Fruit fly (Drosophila melanogaster) whole organism, embryonic: ENCODE data around the gene CG33669.

ENCODE experiments used
- ATbp ChIP-seq: fragments of 200-800 bp; sonication (Bioruptor generic); optimal IDR thresholded peaks from 2 replicates; lab custom pipeline; 2017; ENCODE audit warnings: missing biosample characterization, mild to moderate bottlenecking, missing genetic modification characterization, missing genetic modification reagents
- Adf1 ChIP-seq: fragments of 200-800 bp; sonication (Bioruptor generic); IDR thresholded peaks from 2 replicates; pipeline ENCODE4 v1.3.6; 2022; ENCODE audit warnings: missing biosample characterization, missing genetic modification characterization
- BtbVII ChIP-seq: fragments of 200-800 bp; sonication (Bioruptor generic); optimal IDR thresholded peaks from 3 replicates; lab custom pipeline; 2017; ENCODE audit warnings: missing biosample characterization, mild to moderate bottlenecking, missing genetic modification characterization
- CG11504 ChIP-seq: fragments of 200-800 bp; sonication (Bioruptor generic); optimal IDR thresholded peaks from 3 replicates; lab custom pipeline; 2019; ENCODE audit warnings: missing biosample characterization, mild to moderate bottlenecking, missing genetic modification characterization, moderate library complexity
- CG11560 ChIP-seq: fragments of 200-800 bp; sonication (Bioruptor generic); IDR thresholded peaks from 3 replicates; pipeline ENCODE4 v1.3.6; 2022; ENCODE audit warnings: missing biosample characterization, missing genetic modification characterization
- CG13424 ChIP-seq: fragments of 200-800 bp; sonication (Bioruptor generic); optimal IDR thresholded peaks from 2 replicates; lab custom pipeline; 2019; ENCODE audit warnings: missing biosample characterization, mild to moderate bottlenecking, missing genetic modification characterization, moderate library complexity
- CG14710 ChIP-seq: fragments of 200-800 bp; sonication (Bioruptor generic); optimal IDR thresholded peaks from 3 replicates; lab custom pipeline; 2019; ENCODE audit warnings: missing biosample characterization, mild to moderate bottlenecking, missing genetic modification characterization, moderate library complexity
- CG15073 ChIP-seq: fragments of 200-800 bp; sonication (Bioruptor generic); optimal IDR thresholded peaks from 2 replicates; lab custom pipeline; 2016; ENCODE audit warnings: missing biosample characterization, missing genetic modification characterization
- CG17328 ChIP-seq: fragments of 200-800 bp; sonication (Bioruptor generic); IDR thresholded peaks from 2 replicates; pipeline ENCODE4 v1.3.6; 2022; ENCODE audit warnings: missing biosample characterization, missing genetic modification characterization
- CG18011 ChIP-seq: fragments of 200-800 bp; sonication (Bioruptor generic); optimal IDR thresholded peaks from 2 replicates; lab custom pipeline; 2017; ENCODE audit warnings: missing biosample characterization, missing genetic modification characterization, mild to moderate bottlenecking, moderate library complexity, missing genotype
- CG18619 ChIP-seq: fragments of 200-800 bp; sonication (Bioruptor generic); optimal IDR thresholded peaks from 3 replicates; lab custom pipeline; 2017; ENCODE audit warnings: missing biosample characterization, mild to moderate bottlenecking, missing genetic modification characterization
- CG2129 ChIP-seq: fragments of 200-800 bp; sonication (Bioruptor generic); IDR thresholded peaks from 2 replicates; pipeline ENCODE4 v1.3.6; 2022; ENCODE audit warnings: missing biosample characterization, missing genetic modification characterization; ENCODE audit not compliant: partially characterized antibody
- CG2199 ChIP-seq: fragments of 200-800 bp; sonication (Bioruptor generic); IDR thresholded peaks from 3 replicates; pipeline ENCODE4 v1.3.6; 2022; ENCODE audit warnings: missing biosample characterization, missing genetic modification characterization
- CG2712 ChIP-seq: fragments of 200-800 bp; optimal IDR thresholded peaks from 3 replicates; lab custom pipeline; 2019; ENCODE audit warnings: missing biosample characterization, mild to moderate bottlenecking, missing genetic modification characterization, moderate library complexity
- CG30403 ChIP-seq: fragments of 200-800 bp; sonication (Bioruptor generic); optimal IDR thresholded peaks from 3 replicates; lab custom pipeline; 2016; ENCODE audit warnings: missing biosample characterization, missing genetic modification characterization
- CG7372 ChIP-seq: fragments of 200-800 bp; sonication (Bioruptor generic); IDR thresholded peaks from 2 replicates; pipeline ENCODE4 v1.3.6; 2022; ENCODE audit warnings: missing biosample characterization, missing genetic modification characterization
- CG7839 ChIP-seq: fragments of 200-800 bp; sonication (Bioruptor generic); optimal IDR thresholded peaks from 3 replicates; lab custom pipeline; 2018; ENCODE audit warnings: missing biosample characterization, mild to moderate bottlenecking, missing genetic modification characterization, moderate library complexity
- CG9876 ChIP-seq: fragments of 200-800 bp; sonication (Bioruptor generic); optimal IDR thresholded peaks from 2 replicates; lab custom pipeline; 2016; ENCODE audit warnings: missing biosample characterization, missing genetic modification characterization
- Dek ChIP-seq: fragments of 200-800 bp; sonication (Bioruptor generic); optimal IDR thresholded peaks from 3 replicates; lab custom pipeline; 2019; ENCODE audit warnings: missing biosample characterization, mild to moderate bottlenecking, missing genetic modification characterization, moderate library complexity
- E2f1 ChIP-seq: fragments of 200-800 bp; sonication (Bioruptor generic); IDR thresholded peaks from 2 replicates; pipeline ENCODE4 v1.3.6; 2022; ENCODE audit warnings: missing biosample characterization, missing genetic modification characterization
- GATAe ChIP-seq: fragments of 200-800 bp; sonication (Bioruptor generic); conservative IDR thresholded peaks from 2 replicates; pipeline ENCODE4 v1.3.6; 2022; ENCODE audit warnings: missing biosample characterization, missing genetic modification characterization
- Hey ChIP-seq: fragments of 200-800 bp; sonication (Bioruptor generic); optimal IDR thresholded peaks from 3 replicates; lab custom pipeline; 2018; ENCODE audit warnings: missing biosample characterization, mild to moderate bottlenecking, missing genetic modification characterization
- Hr51 ChIP-seq, 2 experiments: fragments of 200-800 bp; sonication (Bioruptor generic); optimal IDR thresholded peaks; 2 replicates in 1 of 2; 3 replicates in 1 of 2; lab custom pipeline; 2016 to 2018; ENCODE audit warnings: missing biosample characterization in 2 of 2, missing genetic modification characterization in 2 of 2, mild to moderate bottlenecking in 1 of 2, moderate library complexity in 1 of 2
- Med ChIP-seq: fragments of 200-800 bp; sonication (Bioruptor generic); peaks from one replicate; lab custom pipeline; 2016; ENCODE audit warnings: missing biosample characterization, missing genetic modification characterization, mild to moderate bottlenecking, inconsistent platforms, moderate library complexity
- Meics ChIP-seq: fragments of 200-800 bp; sonication (Bioruptor generic); optimal IDR thresholded peaks from 2 replicates; lab custom pipeline; 2017; ENCODE audit warnings: missing biosample characterization, mild to moderate bottlenecking, missing genetic modification characterization
- Mes4 ChIP-seq: fragments of 200-800 bp; sonication (Bioruptor generic); optimal IDR thresholded peaks from 2 replicates; lab custom pipeline; 2016; ENCODE audit warnings: missing biosample characterization, missing genetic modification characterization
- Pdp1 ChIP-seq, 2 experiments: fragments of 200-800 bp; sonication (Bioruptor generic); optimal IDR thresholded peaks; 3 replicates each; lab custom pipeline; 2016; ENCODE audit warnings: missing biosample characterization in 2 of 2, missing genetic modification characterization in 2 of 2, mild to moderate bottlenecking in 1 of 2, moderate library complexity in 1 of 2
- Sox100B ChIP-seq: fragments of 200-800 bp; sonication (Bioruptor generic); optimal IDR thresholded peaks from 3 replicates; lab custom pipeline; 2018; ENCODE audit warnings: missing biosample characterization, mild to moderate bottlenecking, missing genetic modification characterization
- Sox102F ChIP-seq: fragments of 200-800 bp; sonication (Bioruptor generic); optimal IDR thresholded peaks from 2 replicates; lab custom pipeline; 2018; ENCODE audit warnings: missing biosample characterization, mild to moderate bottlenecking, missing genetic modification characterization, moderate library complexity
- YL-1 ChIP-seq: fragments of 200-800 bp; sonication (Bioruptor generic); optimal IDR thresholded peaks from 3 replicates; lab custom pipeline; 2017; ENCODE audit warnings: missing biosample characterization, mild to moderate bottlenecking, missing genetic modification characterization
- al ChIP-seq: fragments of 200-800 bp; sonication (Bioruptor generic); IDR thresholded peaks from 2 replicates; pipeline ENCODE4 v1.3.6; 2022; ENCODE audit warnings: missing biosample characterization, missing genetic modification characterization
- ase ChIP-seq: fragments of 200-800 bp; sonication (Bioruptor generic); IDR thresholded peaks from 3 replicates; pipeline ENCODE4 v1.3.6; 2022; ENCODE audit warnings: missing biosample characterization, missing genetic modification characterization
- ato ChIP-seq: fragments of 200-800 bp; sonication (Bioruptor generic); IDR thresholded peaks from 2 replicates; pipeline ENCODE4 v1.3.6; 2022; ENCODE audit warnings: missing biosample characterization, missing genetic modification characterization; ENCODE audit not compliant: partially characterized antibody
- bigmax ChIP-seq: fragments of 200-800 bp; sonication (Bioruptor generic); optimal IDR thresholded peaks from 2 replicates; lab custom pipeline; 2018; ENCODE audit warnings: missing biosample characterization, mild to moderate bottlenecking, missing genetic modification characterization
- corto ChIP-seq: fragments of 200-800 bp; sonication (Bioruptor generic); optimal IDR thresholded peaks from 2 replicates; lab custom pipeline; 2016; ENCODE audit warnings: missing biosample characterization, mild to moderate bottlenecking, missing genetic modification characterization, moderate library complexity
- dati ChIP-seq: fragments of 200-800 bp; sonication (Bioruptor generic); IDR thresholded peaks from 2 replicates; pipeline ENCODE4 v1.3.6; 2022; ENCODE audit warnings: missing biosample characterization, missing genetic modification characterization
- dysf ChIP-seq: fragments of 200-800 bp; sonication (Bioruptor generic); IDR thresholded peaks from 3 replicates; pipeline ENCODE4 v1.3.6; 2022; ENCODE audit warnings: missing biosample characterization, missing genetic modification characterization
- exex ChIP-seq: fragments of 200-800 bp; sonication (Bioruptor generic); optimal IDR thresholded peaks from 4 replicates; lab custom pipeline; 2018; ENCODE audit warnings: missing biosample characterization, mild to moderate bottlenecking, missing genetic modification characterization, moderate library complexity
- grn ChIP-seq: fragments of 200-800 bp; sonication (Bioruptor generic); optimal IDR thresholded peaks from 3 replicates; lab custom pipeline; 2017; ENCODE audit warnings: missing biosample characterization, missing genetic modification characterization
- hth ChIP-seq: fragments of >200 bp; optimal IDR thresholded peaks from 2 replicates; lab custom pipeline; 2017; ENCODE audit warnings: inconsistent platforms
- jing ChIP-seq: fragments of 200-800 bp; sonication (Bioruptor generic); optimal IDR thresholded peaks from 2 replicates; lab custom pipeline; 2018; ENCODE audit warnings: missing biosample characterization, mild to moderate bottlenecking, missing genetic modification characterization
- lab ChIP-seq: fragments of 200-800 bp; sonication (Bioruptor generic); optimal IDR thresholded peaks from 3 replicates; lab custom pipeline; 2017; ENCODE audit warnings: missing biosample characterization, missing genetic modification characterization, mild to moderate bottlenecking, moderate library complexity, missing genetic modification reagents
- scrt ChIP-seq: fragments of 200-800 bp; sonication (Bioruptor generic); optimal IDR thresholded peaks from 2 replicates; lab custom pipeline; 2018; ENCODE audit warnings: missing biosample characterization, mild to moderate bottlenecking, missing genetic modification characterization, moderate library complexity
- sr ChIP-seq: fragments of 200-800 bp; sonication (Bioruptor generic); IDR thresholded peaks from 3 replicates; pipeline ENCODE4 v1.3.6; 2022; ENCODE audit warnings: missing biosample characterization, missing genetic modification characterization
- sug ChIP-seq: fragments of 200-800 bp; optimal IDR thresholded peaks from 2 replicates; lab custom pipeline; 2019; ENCODE audit warnings: missing biosample characterization, mild to moderate bottlenecking, missing genetic modification characterization, moderate library complexity
- trem ChIP-seq: fragments of 200-800 bp; optimal IDR thresholded peaks from 3 replicates; lab custom pipeline; 2019; ENCODE audit warnings: missing biosample characterization, mild to moderate bottlenecking, missing genetic modification characterization, moderate library complexity
- twi ChIP-seq: fragments of 200-800 bp; optimal IDR thresholded peaks from 2 replicates; lab custom pipeline; 2019; ENCODE audit warnings: missing biosample characterization, mild to moderate bottlenecking, missing genetic modification characterization, moderate library complexity
- vnd ChIP-seq: fragments of 200-800 bp; sonication (Bioruptor generic); IDR thresholded peaks from 3 replicates; pipeline ENCODE4 v1.3.6; 2022; ENCODE audit warnings: missing biosample characterization, missing genetic modification characterization; ENCODE audit not compliant: partially characterized antibody
- zfh1 ChIP-seq: fragments of 200-800 bp; sonication (Bioruptor generic); IDR thresholded peaks from 3 replicates; pipeline ENCODE4 v1.3.6; 2022; ENCODE audit warnings: missing biosample characterization, missing genetic modification characterization

CG33669 gene

DNA sequence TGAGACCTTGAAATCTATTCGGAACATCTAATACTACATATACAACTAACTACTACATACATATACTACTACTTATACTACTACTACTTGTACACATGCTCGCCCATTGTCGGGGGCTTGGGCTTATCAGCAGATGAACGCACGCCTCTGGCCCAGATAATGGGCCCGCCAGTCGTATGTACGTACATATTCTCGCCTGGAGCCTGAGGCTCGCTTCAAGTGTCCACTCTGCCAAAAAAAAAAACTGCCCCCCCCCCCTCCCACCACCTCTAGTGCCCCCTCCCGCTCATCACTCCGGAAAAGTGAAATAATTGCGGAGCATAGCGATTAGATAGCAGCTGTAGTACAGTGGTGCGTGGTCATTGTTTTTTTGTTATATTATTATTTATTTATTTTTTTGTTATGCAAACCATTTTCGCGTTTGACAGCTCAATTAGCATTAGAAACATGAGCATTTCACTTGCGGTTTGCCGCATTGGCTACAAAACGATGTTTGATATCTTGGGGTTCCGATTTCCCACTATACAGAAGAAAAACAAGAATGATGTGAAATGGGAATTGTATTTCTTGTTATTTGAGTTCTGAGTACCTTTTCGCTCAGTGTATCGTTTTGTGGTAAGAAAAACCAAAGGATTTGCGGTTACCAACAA, 43.0 kb downstream of the CG33669 start (continued):
- TF ChIP-seq CG7839 (tag; lab: Kevin White, UChicago) = peak; percentile 38
- no peak for TF ChIP-seq bigmax (GFP tag; lab: Kevin White, UChicago)
- no peak for TF ChIP-seq hth
- TF ChIP-seq trem (tag; lab: Kevin White, UChicago) = no peak
- peak; percentile 94 for TF ChIP-seq sug (tag; lab: Kevin White, UChicago)
- TF ChIP-seq ato = no peak
- TF ChIP-seq Meics (GFP tag; lab: Kevin White, UChicago) = peak; percentile 32
- peak; percentile 94 for TF ChIP-seq exex (tag; lab: Kevin White, UChicago)
- no peak for TF ChIP-seq BtbVII
- TF ChIP-seq corto (GFP tag; lab: Kevin White, UChicago) = no peak
- peak; percentile 22 for TF ChIP-seq lab
- TF ChIP-seq Mes4 = no peak
- TF ChIP-seq CG30403 (GFP tag; lab: Kevin White, UChicago) = peak; percentile 18
- no peak for TF ChIP-seq CG2199 (GFP tag; lab: Robert Waterston, UW)
- TF ChIP-seq Dek = no peak
- TF ChIP-seq CG13424 = peak; percentile 10
- TF ChIP-seq CG17328 = no peak
- no peak for TF ChIP-seq CG2129
- no peak for TF ChIP-seq zfh1 (GFP tag; lab: Robert Waterston, UW)
- TF ChIP-seq dysf = peak; percentile 51; the same call in 2 of the 3 replicates
- TF ChIP-seq sr (GFP tag; lab: Robert Waterston, UW) = no peak
- TF ChIP-seq Med (GFP tag; lab: Kevin White, UChicago) = peak; percentile 33
- TF ChIP-seq CG7372 = no peak
- peak; percentile 25 for TF ChIP-seq CG18619 (GFP tag; lab: Kevin White, UChicago)
- TF ChIP-seq Sox102F = peak; percentile 13
- no peak for TF ChIP-seq dati (GFP tag; lab: Robert Waterston, UW)
- TF ChIP-seq grn = peak; percentile 35
- no peak for TF ChIP-seq CG9876 (GFP tag; lab: Kevin White, UChicago)
- peak; percentile 25 for TF ChIP-seq Sox100B
- TF ChIP-seq vnd (GFP tag; lab: Robert Waterston, UW) = peak; percentile 48; the same call in 2 of the 3 replicates
- TF ChIP-seq CG11504 (tag; lab: Kevin White, UChicago) = peak; percentile 50
- TF ChIP-seq scrt (GFP tag; lab: Kevin White, UChicago) = no peak
- TF ChIP-seq CG2712 (tag; lab: Kevin White, UChicago) = peak; percentile 16
- TF ChIP-seq Adf1 (GFP tag; lab: Robert Waterston, UW) = peak; percentile 31; the same call in 1 of the 2 replicates
- TF ChIP-seq Pdp1 (GFP tag; optimal IDR thresholded peaks at IDR 0.05; lab: Kevin White, UChicago) = peak in 1 of 2 experiments; percentile 15
- TF ChIP-seq Hey (tag; lab: Kevin White, UChicago) = peak; percentile 75
- TF ChIP-seq CG14710 (tag; lab: Kevin White, UChicago) = no peak
- peak; percentile 93 for TF ChIP-seq GATAe (GFP tag; lab: Robert Waterston, UW)
- TF ChIP-seq CG11560 = no peak
- TF ChIP-seq CG15073 (GFP tag; lab: Kevin White, UChicago) = no peak
- TF ChIP-seq Hr51 (GFP tag; optimal IDR thresholded peaks at IDR 0.05; lab: Kevin White, UChicago) = peak in 1 of 2 experiments; percentile 42
- 0 out of 3 replicates have a peak, but pooled peaks have one; percentile 18 for TF ChIP-seq ase (GFP tag; lab: Robert Waterston, UW)
- TF ChIP-seq jing (GFP tag; lab: Kevin White, UChicago) = no peak
- no peak for TF ChIP-seq al (GFP tag; lab: Robert Waterston, UW)
- TF ChIP-seq YL-1 (GFP tag; lab: Kevin White, UChicago) = no peak
- TF ChIP-seq twi (tag; lab: Kevin White, UChicago) = no peak
- 0 out of 2 replicates have a peak, but pooled peaks have one; percentile 27 for TF ChIP-seq E2f1 (GFP tag; lab: Robert Waterston, UW)
- TF ChIP-seq ATbp (GFP tag; lab: Kevin White, UChicago) = no peak
- no peak for TF ChIP-seq CG18011
